Worm (Caenorhabditis elegans): ENCODE measurements around the gene Y82E9BR.6.
A peak's percentile ranks its signal among the peaks of the same experiment; 100 is the strongest.
"Not testable (repeated sequence)": the region's sequence is repeated elsewhere in the genome, so short reads cannot be mapped to it uniquely, and the experiment has no call there.

Y82E9BR.6 gene

DNA sequence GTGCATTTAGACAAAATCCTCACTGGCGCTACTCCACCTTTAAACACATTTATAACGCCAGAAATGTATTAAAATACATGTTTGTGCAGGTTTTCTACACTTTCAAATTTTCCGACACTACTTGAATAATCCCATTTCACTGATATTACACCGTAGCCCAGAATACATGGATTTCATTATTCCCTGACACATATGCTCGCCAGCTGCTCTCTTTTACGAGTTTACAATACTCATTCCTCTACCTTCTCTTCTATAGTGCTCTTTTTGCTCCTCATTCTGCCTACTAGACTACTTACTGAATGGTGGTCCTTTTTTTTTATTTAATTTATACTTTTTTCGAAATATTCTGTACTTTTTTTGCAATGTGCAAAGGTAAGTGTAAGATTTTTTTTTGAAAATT is 8.5 kb upstream of the Y82E9BR.6 start:
- TF ChIP-seq dmd-9 (GFP tag; IDR thresholded peaks at IDR 0.05) (no peak), tra-1 (GFP tag; IDR thresholded peaks at IDR 0.05) (no peak), fkh-10 (GFP tag; optimal IDR thresholded peaks at IDR 0.05) (no peak), daf-16 (GFP tag; optimal IDR thresholded peaks at IDR 0.05) (no peak), daf-16 (tag; optimal IDR thresholded peaks at IDR 0.05) (no peak), spr-3 (GFP tag; optimal IDR thresholded peaks at IDR 0.05) (no peak), daf-19 (GFP tag; conservative IDR thresholded peaks at IDR 0.05) (no peak), aha-1 (tag) (no peak), ama-1 (optimal IDR thresholded peaks at IDR 0.05) (no peak), saeg-2 (GFP tag; IDR thresholded peaks at IDR 0.05) (no peak), mxl-3 (GFP tag; optimal IDR thresholded peaks at IDR 0.05) (no peak), Y105C5A.15 (GFP tag; IDR thresholded peaks at IDR 0.05) (no peak), D1046.2 (GFP tag; IDR thresholded peaks at IDR 0.05) (no peak), mdl-1 (tag; optimal IDR thresholded peaks at IDR 0.05) (no peak), F37D6.2 (tag; optimal IDR thresholded peaks at IDR 0.05) (no peak), nhr-237 (tag; optimal IDR thresholded peaks at IDR 0.05) (no peak), nhr-42 (GFP tag; IDR thresholded peaks at IDR 0.05) (no peak), T26A8.4 (GFP tag; IDR thresholded peaks at IDR 0.05) (no peak), nhr-76 (tag; optimal IDR thresholded peaks at IDR 0.05) (no peak), fos-1 (tag; optimal IDR thresholded peaks at IDR 0.05) (no peak), lin-1 (GFP tag; IDR thresholded peaks at IDR 0.05) (no peak)

- no peak for TF ChIP-seq F49E8.2 (tag; optimal IDR thresholded peaks at IDR 0.05; ENCODE audit: borderline replicate concordance)
- no peak for TF ChIP-seq sdz-12 (GFP tag; optimal IDR thresholded peaks at IDR 0.05)
- TF ChIP-seq ceh-82 (tag; optimal IDR thresholded peaks at IDR 0.05), result no peak
- TF ChIP-seq lin-39 (tag; optimal IDR thresholded peaks at IDR 0.05), result no peak
- TF ChIP-seq unc-62 (GFP tag; optimal IDR thresholded peaks at IDR 0.05 in 1 of 2), result peak in 1 of 2 experiments; percentile 90
- TF ChIP-seq unc-62 (tag; optimal IDR thresholded peaks at IDR 0.05), result no peak
Measured at ce11 chrIII:1374355-1374807, 6.6 kb upstream of the Y82E9BR.6 start, which contains the start of gene Y82E9BR.20. Gene Y82E9BR.20, plus strand, starts transcription at chrIII:1374405.

DNA sequence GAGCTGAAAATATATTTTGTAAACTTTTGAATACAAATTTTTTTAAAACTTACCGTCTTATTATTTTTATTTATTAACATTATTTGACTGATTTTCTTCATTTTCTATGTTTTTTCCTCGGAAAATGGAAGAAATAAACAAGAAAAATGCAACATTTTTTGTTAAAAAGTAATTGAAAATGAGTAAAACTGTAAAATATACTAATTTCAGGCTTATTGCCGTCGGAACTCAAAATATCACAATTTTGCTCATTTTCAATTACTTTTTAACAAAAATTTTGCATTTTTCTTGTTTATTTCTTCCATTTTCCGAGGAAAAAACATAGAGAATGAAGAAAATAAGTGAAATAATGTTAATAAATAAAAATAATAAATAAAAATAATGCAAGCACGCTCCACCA is 5.5 kb upstream of the Y82E9BR.6 start, which contains the start of gene Y82E9BR.10:
TSS of gene Y82E9BR.10 (minus strand) at position 101 of the 400 bp plus-strand sequence.
- not testable (repeated sequence) for TF ChIP-seq duxl-1 (tag; optimal IDR thresholded peaks at IDR 0.05; ENCODE audit: poor library complexity); T26A8.4 (GFP tag; IDR thresholded peaks at IDR 0.05); skn-1 (tag; optimal IDR thresholded peaks at IDR 0.05)

DNA sequence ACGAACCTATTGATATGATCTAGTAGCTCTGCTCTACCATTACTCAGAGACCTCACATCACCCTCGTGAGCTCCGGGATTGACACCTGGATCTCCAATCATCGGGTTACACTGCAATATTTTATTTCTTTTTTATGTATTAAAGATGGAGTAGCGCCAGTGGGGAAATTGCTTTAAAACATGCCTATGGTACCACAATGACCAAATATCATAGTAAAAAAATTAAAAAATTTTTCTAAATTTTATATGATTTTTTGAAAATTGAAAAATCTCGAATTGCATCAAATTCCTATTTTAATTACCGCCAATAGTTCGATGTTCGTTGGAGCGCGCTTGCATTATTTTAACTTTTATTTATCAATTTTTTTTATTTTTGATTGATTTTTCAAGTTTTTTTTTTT is 3.1 kb upstream of the Y82E9BR.6 start, which contains the start of gene pals-40:
TSS of gene pals-40 (minus strand) at position 101 of the 400 bp plus-strand sequence.
- TF ChIP-seq nhr-11 (tag; optimal IDR thresholded peaks at IDR 0.05); duxl-1 (tag; optimal IDR thresholded peaks at IDR 0.05; ENCODE audit: poor library complexity); lin-15B (tag; optimal IDR thresholded peaks at IDR 0.05): not testable (repeated sequence)

ce11 chrIII:1383483-1383882 is 2.5 kb downstream of the Y82E9BR.6 start:
- peak; percentile 90 for TF ChIP-seq aha-1 (tag)
- TF ChIP-seq madf-5 (GFP tag; IDR thresholded peaks at IDR 0.05), result no peak

DNA sequence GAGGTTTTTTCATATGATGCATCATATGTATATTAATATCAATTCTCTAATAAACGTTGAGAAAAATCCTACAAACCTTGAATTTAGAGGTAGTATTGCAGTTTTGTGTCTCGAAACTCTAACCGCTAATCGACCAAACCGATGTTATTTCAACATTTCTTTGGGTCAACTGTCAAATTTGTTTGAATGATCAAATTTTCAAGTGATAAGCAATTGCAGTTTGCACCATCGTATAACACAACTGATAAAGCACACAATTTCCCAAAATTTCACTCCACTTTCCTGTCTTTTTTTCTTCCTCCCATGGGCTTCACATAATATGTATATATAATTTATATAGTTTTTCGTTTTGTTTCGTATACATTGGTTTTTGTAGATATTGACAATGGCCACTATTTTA is 3.1 kb downstream of the Y82E9BR.6 start, which contains the start of the genes fbxa-138 and Y82E9BR.5:
TSS of gene fbxa-138 (minus strand) at position 161 of the 400 bp plus-strand sequence.
TSS of gene Y82E9BR.5 (plus strand) at position 279 of the 400 bp plus-strand sequence.
- TF ChIP-seq dmd-6 (GFP tag; IDR thresholded peaks at IDR 0.05) (peak; percentile 80), hlh-11 (tag; optimal IDR thresholded peaks at IDR 0.05) (peak; percentile 49), daf-8 (GFP tag; IDR thresholded peaks at IDR 0.05) (no peak), spr-3 (GFP tag; optimal IDR thresholded peaks at IDR 0.05) (no peak), nhr-28 (tag; optimal IDR thresholded peaks at IDR 0.05) (peak; percentile 94), nhr-77 (tag; optimal IDR thresholded peaks at IDR 0.05) (peak; percentile 32), pqm-1 (tag; optimal IDR thresholded peaks at IDR 0.05) (peak; percentile 88), daf-16 (GFP tag; optimal IDR thresholded peaks at IDR 0.05) (no peak), daf-16 (tag; optimal IDR thresholded peaks at IDR 0.05) (peak; percentile 43), daf-19 (GFP tag; conservative IDR thresholded peaks at IDR 0.05) (no peak)
